Worm (Caenorhabditis elegans) whole organism, L2 larva: Measurements from ENCODE around the gene T22D1.1.

Experiments used
- C34F6.9 ChIP-seq: fragments of 150-350 bp; optimal IDR thresholded peaks from 2 replicates; lab custom pipeline; 2014; ENCODE audit warnings: missing biosample characterization, missing genetic modification characterization
- F13H6.1 ChIP-seq: sonication (generic microtip); optimal IDR thresholded peaks from 2 replicates; lab custom pipeline; 2016; ENCODE audit warnings: missing genetic modification characterization, missing compliant biosample characterization
- R02D3.7 ChIP-seq: fragments of 150-350 bp; optimal IDR thresholded peaks from 2 replicates; lab custom pipeline; 2014; ENCODE audit warnings: missing biosample characterization, missing genetic modification characterization
- Y55F3AM.14 ChIP-seq: fragments of 200-800 bp; sonication (Bioruptor generic); optimal IDR thresholded peaks from 2 replicates; lab custom pipeline; 2018; ENCODE audit warnings: mild to moderate bottlenecking, missing genetic modification characterization, missing compliant biosample characterization
- ZK546.5 ChIP-seq: sonication (generic microtip); optimal IDR thresholded peaks from 2 replicates; lab custom pipeline; 2017; ENCODE audit warnings: missing biosample characterization, missing genetic modification characterization
- alr-1 ChIP-seq: fragments of 150-350 bp; optimal IDR thresholded peaks from 2 replicates; lab custom pipeline; 2014; ENCODE audit warnings: missing biosample characterization, missing genetic modification characterization
- aly-2 ChIP-seq: fragments of 150-350 bp; optimal IDR thresholded peaks from 2 replicates; lab custom pipeline; 2014; ENCODE audit warnings: missing biosample characterization, missing genetic modification characterization
- ama-1 ChIP-seq: fragments of 150-350 bp; optimal IDR thresholded peaks from 2 replicates; lab custom pipeline; 2018; ENCODE audit warnings: inconsistent platforms
- blmp-1 ChIP-seq: sonication (generic microtip); optimal IDR thresholded peaks from 2 replicates; lab custom pipeline; 2017; ENCODE audit warnings: missing genetic modification characterization, mild to moderate bottlenecking, missing compliant biosample characterization, antibody characterized with exemption, moderate library complexity; ENCODE audit not compliant: insufficient read depth
- ceh-16 ChIP-seq: fragments of 150-350 bp; optimal IDR thresholded peaks from 2 replicates; lab custom pipeline; 2014; ENCODE audit warnings: missing biosample characterization, missing genetic modification characterization
- ceh-82 ChIP-seq: fragments of 150-350 bp; optimal IDR thresholded peaks from 2 replicates; lab custom pipeline; 2014; ENCODE audit warnings: missing biosample characterization, missing genetic modification characterization
- crh-2 ChIP-seq: sonication (generic microtip); optimal IDR thresholded peaks from 2 replicates; lab custom pipeline; 2017; ENCODE audit warnings: missing biosample characterization, missing genetic modification characterization
- dmd-4 ChIP-seq: sonication (generic microtip); optimal IDR thresholded peaks from 2 replicates; lab custom pipeline; 2017; ENCODE audit warnings: missing biosample characterization, missing genetic modification characterization
- egl-27 ChIP-seq: sonication (generic microtip); optimal IDR thresholded peaks from 3 replicates; lab custom pipeline; 2017; ENCODE audit warnings: missing biosample characterization, missing genetic modification reagents, missing genetic modification characterization
- elt-1 ChIP-seq: fragments of 150-350 bp; optimal IDR thresholded peaks from 2 replicates; lab custom pipeline; 2014; ENCODE audit warnings: missing biosample characterization, missing genetic modification characterization
- elt-3 ChIP-seq: sonication (generic microtip); optimal IDR thresholded peaks from 2 replicates; lab custom pipeline; 2017; ENCODE audit warnings: missing biosample characterization, missing genetic modification characterization
- fos-1 ChIP-seq: fragments of 150-350 bp; optimal IDR thresholded peaks from 2 replicates; lab custom pipeline; 2014; ENCODE audit warnings: missing biosample characterization, missing genetic modification characterization
- gmeb-1 ChIP-seq: fragments of 150-350 bp; optimal IDR thresholded peaks from 2 replicates; lab custom pipeline; 2014; ENCODE audit warnings: missing biosample characterization, missing genetic modification characterization
- lin-11 ChIP-seq: fragments of 150-350 bp; sonication (generic microtip); optimal IDR thresholded peaks from 2 replicates; lab custom pipeline; 2014; ENCODE audit warnings: missing biosample characterization, missing genetic modification characterization, inconsistent platforms, mixed read lengths
- lin-13 ChIP-seq: fragments of 150-350 bp; optimal IDR thresholded peaks from 2 replicates; lab custom pipeline; 2014; ENCODE audit warnings: missing biosample characterization, missing genetic modification reagents, missing genetic modification characterization
- lin-39 ChIP-seq: fragments of 150-350 bp; optimal IDR thresholded peaks from 2 replicates; lab custom pipeline; 2014; ENCODE audit warnings: missing biosample characterization, missing genetic modification reagents, missing genetic modification characterization
- lsy-2 ChIP-seq, 2 experiments: fragments of 150-350 bp in 1 of 2; sonication (generic microtip) in 1 of 2; optimal IDR thresholded peaks; 2 replicates each; lab custom pipeline; 2014 to 2017; ENCODE audit warnings: missing biosample characterization in 2 of 2, missing genetic modification characterization in 2 of 2
- mab-5 ChIP-seq: fragments of 150-350 bp; optimal IDR thresholded peaks from 2 replicates; lab custom pipeline; 2014; ENCODE audit warnings: missing biosample characterization, missing genetic modification characterization
- mbf-1 ChIP-seq: sonication (generic microtip); optimal IDR thresholded peaks from 2 replicates; lab custom pipeline; 2017; ENCODE audit warnings: missing biosample characterization, missing genetic modification characterization
- mdl-1 ChIP-seq, 2 experiments: fragments of 150-350 bp in 1 of 2; sonication (generic microtip) in 1 of 2; optimal IDR thresholded peaks; 2 replicates each; lab custom pipeline; 2017; ENCODE audit warnings: missing biosample characterization in 2 of 2, missing genetic modification characterization in 2 of 2
- nhr-10 ChIP-seq: sonication (generic microtip); optimal IDR thresholded peaks from 2 replicates; lab custom pipeline; 2017; ENCODE audit warnings: missing biosample characterization, missing genetic modification characterization
- nhr-11 ChIP-seq: fragments of 150-350 bp; optimal IDR thresholded peaks from 2 replicates; lab custom pipeline; 2014; ENCODE audit warnings: missing biosample characterization, missing genetic modification characterization
- nhr-12 ChIP-seq: fragments of 150-350 bp; optimal IDR thresholded peaks from 2 replicates; lab custom pipeline; 2014; ENCODE audit warnings: missing biosample characterization, missing genetic modification characterization
- nhr-129 ChIP-seq: fragments of 150-350 bp; optimal IDR thresholded peaks from 2 replicates; lab custom pipeline; 2014; ENCODE audit warnings: missing biosample characterization, missing genetic modification characterization
- nhr-21 ChIP-seq: fragments of 150-350 bp; optimal IDR thresholded peaks from 2 replicates; lab custom pipeline; 2014; ENCODE audit warnings: missing biosample characterization, missing genetic modification characterization
- nhr-23 ChIP-seq: fragments of 150-350 bp; optimal IDR thresholded peaks from 2 replicates; lab custom pipeline; 2014; ENCODE audit warnings: missing biosample characterization, missing genetic modification reagents, missing genetic modification characterization
- nhr-237 ChIP-seq: fragments of 150-350 bp; optimal IDR thresholded peaks from 2 replicates; lab custom pipeline; 2014; ENCODE audit warnings: missing biosample characterization, missing genetic modification characterization
- nhr-25 ChIP-seq: fragments of 150-350 bp; sonication (generic microtip); optimal IDR thresholded peaks from 3 replicates; lab custom pipeline; 2014; ENCODE audit warnings: missing biosample characterization, missing genetic modification characterization
- nhr-6 ChIP-seq: fragments of 150-350 bp; optimal IDR thresholded peaks from 2 replicates; lab custom pipeline; 2014; ENCODE audit warnings: missing biosample characterization, missing genetic modification characterization
- nhr-77 ChIP-seq: fragments of 150-350 bp; optimal IDR thresholded peaks from 2 replicates; lab custom pipeline; 2014; ENCODE audit warnings: missing biosample characterization, missing genetic modification characterization
- peb-1 ChIP-seq: fragments of 150-350 bp; optimal IDR thresholded peaks from 2 replicates; lab custom pipeline; 2014; ENCODE audit warnings: missing biosample characterization, missing genetic modification characterization
- sem-4 ChIP-seq: fragments of 150-350 bp; optimal IDR thresholded peaks from 2 replicates; lab custom pipeline; 2014; ENCODE audit warnings: missing biosample characterization, missing genetic modification reagents, missing genetic modification characterization
- skn-1 ChIP-seq: sonication (generic microtip); optimal IDR thresholded peaks from 2 replicates; lab custom pipeline; 2017; ENCODE audit warnings: missing biosample characterization, missing genetic modification characterization
- sma-3 ChIP-seq: sonication (generic microtip); optimal IDR thresholded peaks from 2 replicates; lab custom pipeline; 2016; ENCODE audit warnings: missing genetic modification reagents, missing genetic modification characterization, missing compliant biosample characterization
- sma-9 ChIP-seq, 2 experiments: fragments of 150-350 bp in 1 of 2; sonication (generic microtip) in 1 of 2; optimal IDR thresholded peaks; 2 replicates each; lab custom pipeline; 2014 to 2016; ENCODE audit warnings: missing genetic modification characterization in 2 of 2, mild to moderate bottlenecking in 1 of 2, missing biosample characterization in 1 of 2, missing compliant biosample characterization in 1 of 2, missing genetic modification reagents in 1 of 2, moderate library complexity in 1 of 2
- snpc-4 ChIP-seq: fragments of 150-350 bp; optimal IDR thresholded peaks from 2 replicates; lab custom pipeline; 2014; ENCODE audit warnings: missing biosample characterization, missing genetic modification characterization
- unc-39 ChIP-seq: fragments of 150-350 bp; optimal IDR thresholded peaks from 2 replicates; lab custom pipeline; 2014; ENCODE audit warnings: missing biosample characterization, missing genetic modification characterization
- unc-55 ChIP-seq: fragments of 150-350 bp; sonication (generic microtip); optimal IDR thresholded peaks from 3 replicates; lab custom pipeline; 2014; ENCODE audit warnings: missing biosample characterization, missing genetic modification reagents, missing genetic modification characterization
- unc-62 ChIP-seq: fragments of 150-350 bp; optimal IDR thresholded peaks from 2 replicates; lab custom pipeline; 2014; ENCODE audit warnings: missing biosample characterization, missing genetic modification reagents, missing genetic modification characterization
- zag-1 ChIP-seq: fragments of 150-350 bp; optimal IDR thresholded peaks from 2 replicates; lab custom pipeline; 2014; ENCODE audit warnings: missing biosample characterization, missing genetic modification characterization
- ztf-1 ChIP-seq: fragments of 200-800 bp; sonication (Bioruptor generic); conservative IDR thresholded peaks from 2 replicates; pipeline ENCODE4 v1.3.6; 2022; ENCODE audit warnings: missing genetic modification characterization, missing compliant biosample characterization
- ztf-11 ChIP-seq: sonication (generic microtip); optimal IDR thresholded peaks from 2 replicates; lab custom pipeline; 2017; ENCODE audit warnings: missing biosample characterization, missing genetic modification characterization
- ztf-4 ChIP-seq: fragments of 150-350 bp; optimal IDR thresholded peaks from 2 replicates; lab custom pipeline; 2014; ENCODE audit warnings: missing biosample characterization, missing genetic modification characterization

Gene T22D1.1

ce11 chrIV:6909863-6910733 lies 13.1 kb upstream of the T22D1.1 start, which contains the start of the genes rpn-1 and ribo-1:
Gene rpn-1 (minus strand): TSS chrIV:6909913.
Gene ribo-1 (plus strand): TSS chrIV:6910683.
- no peak for TF ChIP-seq ama-1 (lab: Kevin White, UChicago)
- peak; percentile 99 for TF ChIP-seq skn-1 (tag; lab: Kevin White, UChicago)
- TF ChIP-seq unc-39: no peak
- TF ChIP-seq elt-1 (tag; lab: Kevin White, UChicago): no peak
- TF ChIP-seq sma-9 (GFP tag; optimal IDR thresholded peaks at IDR 0.05; lab: Kevin White, UChicago): no peak
- no peak for TF ChIP-seq sma-9 (tag; optimal IDR thresholded peaks at IDR 0.05; lab: Kevin White, UChicago)
- TF ChIP-seq sem-4 (tag; lab: Kevin White, UChicago): no peak
- TF ChIP-seq crh-2 (tag; lab: Kevin White, UChicago): peak; percentile 84
- TF ChIP-seq ztf-1 (GFP tag; lab: Robert Waterston, UW): no peak
- no peak for TF ChIP-seq nhr-11 (tag; lab: Kevin White, UChicago)
- TF ChIP-seq mab-5 (tag; lab: Kevin White, UChicago): no peak
- TF ChIP-seq nhr-21 (tag; lab: Kevin White, UChicago): no peak
- no peak for TF ChIP-seq F13H6.1 (tag; lab: Kevin White, UChicago)
- TF ChIP-seq peb-1: no peak
- TF ChIP-seq lin-11 (tag; lab: Kevin White, UChicago): no peak
- TF ChIP-seq blmp-1 (tag; lab: Kevin White, UChicago): no peak
- TF ChIP-seq mbf-1 (tag; lab: Kevin White, UChicago): no peak
- no peak for TF ChIP-seq sma-3 (GFP tag; lab: Kevin White, UChicago)
- no peak for TF ChIP-seq R02D3.7 (tag; lab: Kevin White, UChicago)
- no peak for TF ChIP-seq nhr-10 (tag; lab: Kevin White, UChicago)
- no peak for TF ChIP-seq ztf-11 (tag; lab: Kevin White, UChicago)
- no peak for TF ChIP-seq nhr-23 (tag; lab: Kevin White, UChicago)
- no peak for TF ChIP-seq dmd-4 (tag; lab: Kevin White, UChicago)
- TF ChIP-seq Y55F3AM.14 (GFP tag; lab: Kevin White, UChicago): no peak
- TF ChIP-seq nhr-237 (tag; lab: Kevin White, UChicago): no peak
- no peak for TF ChIP-seq gmeb-1 (tag; lab: Kevin White, UChicago)
- TF ChIP-seq unc-62 (GFP tag; lab: Kevin White, UChicago): no peak
- TF ChIP-seq zag-1 (tag; lab: Kevin White, UChicago): no peak
- no peak for TF ChIP-seq egl-27
- peak in 1 of 2 experiments; percentile 64 for TF ChIP-seq lsy-2 (tag; optimal IDR thresholded peaks at IDR 0.05; lab: Kevin White, UChicago)
- TF ChIP-seq nhr-6 (tag; lab: Kevin White, UChicago): no peak
- TF ChIP-seq alr-1 (tag; lab: Kevin White, UChicago): no peak
- TF ChIP-seq ceh-16: no peak
- TF ChIP-seq elt-3 (tag; lab: Kevin White, UChicago): no peak
- no peak for TF ChIP-seq ztf-4 (tag; lab: Kevin White, UChicago)
- TF ChIP-seq nhr-25 (tag; lab: Kevin White, UChicago): peak; percentile 12
- TF ChIP-seq ZK546.5 (tag; lab: Kevin White, UChicago): no peak
- peak; percentile 68 for TF ChIP-seq unc-55 (GFP tag; lab: Kevin White, UChicago)
- no peak for TF ChIP-seq aly-2
- TF ChIP-seq nhr-77 (tag; lab: Kevin White, UChicago): no peak
- no peak for TF ChIP-seq lin-39 (tag; lab: Kevin White, UChicago)
- no peak for TF ChIP-seq nhr-12 (tag; lab: Kevin White, UChicago)
- TF ChIP-seq snpc-4: peak; percentile 5
- no peak for TF ChIP-seq lin-13 (GFP tag; lab: Kevin White, UChicago)
- no peak for TF ChIP-seq ceh-82 (tag; lab: Kevin White, UChicago)
- no peak for TF ChIP-seq fos-1 (tag; lab: Kevin White, UChicago)
- TF ChIP-seq nhr-129 (tag; lab: Kevin White, UChicago): peak; percentile 50
- peak; percentile 74 for TF ChIP-seq C34F6.9 (tag; lab: Kevin White, UChicago)
- no peak for TF ChIP-seq mdl-1 (tag; optimal IDR thresholded peaks at IDR 0.05; lab: Kevin White, UChicago)
